Worm (Caenorhabditis elegans): ENCODE results near the gene W03G11.4.

ce11 chrX:12068250-12068649 lies 24.7 kb downstream of the W03G11.4 start, which contains the start of gene lgc-24:
- TF ChIP-seq nhr-129 (tag; optimal IDR thresholded peaks at IDR 0.05) (no peak), unc-62 (GFP tag; optimal IDR thresholded peaks at IDR 0.05) (no peak), skn-1 (tag; optimal IDR thresholded peaks at IDR 0.05) (no peak), sma-9 (GFP tag; optimal IDR thresholded peaks at IDR 0.05) (no peak), sma-9 (tag; optimal IDR thresholded peaks at IDR 0.05) (no peak)
